Worm (Caenorhabditis elegans): Measurements from ENCODE around the gene irld-15.
"Not testable (repeated sequence)": the region's sequence is repeated elsewhere in the genome, so short reads cannot be mapped to it uniquely, and the experiment has no call there.

irld-15 gene

ce11 chrV:2259750-2260149 lies 43.9 kb downstream of the irld-15 start, which contains the start of gene nhr-182:
Gene nhr-182, minus strand, starts transcription at chrV:2259927.
- no peak for TF ChIP-seq ztf-23 (GFP tag; IDR thresholded peaks at IDR 0.05)
- TF ChIP-seq med-1 (GFP tag; optimal IDR thresholded peaks at IDR 0.05; ENCODE audit: insufficient read depth): no peak
- no peak for TF ChIP-seq ref-1 (GFP tag; conservative IDR thresholded peaks at IDR 0.05)
- TF ChIP-seq ztf-29 (GFP tag; IDR thresholded peaks at IDR 0.05): no peak
- no peak for TF ChIP-seq flt-1 (GFP tag; IDR thresholded peaks at IDR 0.05)
- TF ChIP-seq T22C8.4 (GFP tag; IDR thresholded peaks at IDR 0.05): no peak
- TF ChIP-seq klf-2 (GFP tag; conservative IDR thresholded peaks at IDR 0.05): no peak
- TF ChIP-seq tab-1 (GFP tag; IDR thresholded peaks at IDR 0.05): no peak
- TF ChIP-seq cog-1 (tag; optimal IDR thresholded peaks at IDR 0.05): no peak

- TF ChIP-seq ztf-29, flt-1, ztf-23 (GFP tag; IDR thresholded peaks at IDR 0.05): not testable (repeated sequence)
These were observed 48.5 kb downstream of the irld-15 start, which contains the start of gene F41B5.1 for ce11 chrV:2255191-2255590. Gene F41B5.1, plus strand, starts transcription at chrV:2255533.

- no peak for TF ChIP-seq cog-1 (tag; optimal IDR thresholded peaks at IDR 0.05)
- TF ChIP-seq flt-1 (GFP tag; IDR thresholded peaks at IDR 0.05): no peak
- TF ChIP-seq klf-2 (GFP tag; conservative IDR thresholded peaks at IDR 0.05): no peak
- no peak for TF ChIP-seq ztf-29 (GFP tag; IDR thresholded peaks at IDR 0.05)
- TF ChIP-seq ztf-23 (GFP tag; IDR thresholded peaks at IDR 0.05): no peak
- no peak for TF ChIP-seq ref-1 (GFP tag; conservative IDR thresholded peaks at IDR 0.05)
- no peak for TF ChIP-seq med-1 (GFP tag; optimal IDR thresholded peaks at IDR 0.05; ENCODE audit: insufficient read depth)
- TF ChIP-seq tab-1 (GFP tag; IDR thresholded peaks at IDR 0.05): no peak
- TF ChIP-seq T22C8.4 (GFP tag; IDR thresholded peaks at IDR 0.05): no peak
These were observed 49.0 kb downstream of the irld-15 start, which contains the start of gene str-253 for ce11 chrV:2254553-2255124. Gene str-253, minus strand, starts transcription at chrV:2254603.

ce11 chrV:2251774-2252173 lies 51.9 kb downstream of the irld-15 start:
- TF ChIP-seq ztf-23 (GFP tag; IDR thresholded peaks at IDR 0.05): no peak
- TF ChIP-seq med-1 (GFP tag; optimal IDR thresholded peaks at IDR 0.05; ENCODE audit: insufficient read depth): no peak
- TF ChIP-seq ztf-29 (GFP tag; IDR thresholded peaks at IDR 0.05): no peak
- no peak for TF ChIP-seq ref-1 (GFP tag; conservative IDR thresholded peaks at IDR 0.05)
- TF ChIP-seq tab-1 (GFP tag; IDR thresholded peaks at IDR 0.05): no peak
- TF ChIP-seq flt-1 (GFP tag; IDR thresholded peaks at IDR 0.05): no peak
- TF ChIP-seq T22C8.4 (GFP tag; IDR thresholded peaks at IDR 0.05): no peak
- no peak for TF ChIP-seq cog-1 (tag; optimal IDR thresholded peaks at IDR 0.05)
- no peak for TF ChIP-seq klf-2 (GFP tag; conservative IDR thresholded peaks at IDR 0.05)
